Worm (Caenorhabditis elegans) whole organism, late embryonic: ENCODE results near the gene eas-1.
A peak's percentile ranks its signal among the peaks of the same experiment; 100 is the strongest.

Experiments used
- C08G9.2 ChIP-seq: sonication (generic microtip); optimal IDR thresholded peaks from 2 replicates; lab custom pipeline; 2016; ENCODE audit warnings: mild to moderate bottlenecking, missing genetic modification characterization, moderate library complexity, missing compliant biosample characterization
- C38D4.7 ChIP-seq: fragments of 200-800 bp; sonication (Bioruptor generic); optimal IDR thresholded peaks from 2 replicates; lab custom pipeline; 2018; ENCODE audit warnings: mild to moderate bottlenecking, missing genetic modification characterization, moderate library complexity, missing compliant biosample characterization
- K02D7.2 ChIP-seq: sonication (generic microtip); optimal IDR thresholded peaks from 2 replicates; lab custom pipeline; 2017; ENCODE audit warnings: mild to moderate bottlenecking, missing genetic modification characterization, missing compliant biosample characterization
- K09A11.1 ChIP-seq: sonication (generic microtip); optimal IDR thresholded peaks from 2 replicates; lab custom pipeline; 2017; ENCODE audit warnings: antibody characterized with exemption, mild to moderate bottlenecking, missing genetic modification characterization, missing compliant biosample characterization; ENCODE audit not compliant: insufficient read depth
- Y22D7AL.16 ChIP-seq: sonication (generic microtip); optimal IDR thresholded peaks from 2 replicates; lab custom pipeline; 2016; ENCODE audit warnings: missing genetic modification characterization, missing compliant biosample characterization
- ahr-1 ChIP-seq: sonication (generic microtip); optimal IDR thresholded peaks from 2 replicates; lab custom pipeline; 2016; ENCODE audit warnings: missing genetic modification characterization, missing compliant biosample characterization
- ama-1 ChIP-seq: fragments of 150-350 bp; optimal IDR thresholded peaks from 2 replicates; lab custom pipeline; 2014
- ceh-18 ChIP-seq: sonication (generic microtip); optimal IDR thresholded peaks from 2 replicates; lab custom pipeline; 2016; ENCODE audit warnings: missing genetic modification characterization, missing compliant biosample characterization
- ceh-19 ChIP-seq: fragments of 200-800 bp; sonication (Bioruptor generic); optimal IDR thresholded peaks from 2 replicates; lab custom pipeline; 2018; ENCODE audit warnings: mild to moderate bottlenecking, missing genetic modification characterization, missing compliant biosample characterization
- ceh-22 ChIP-seq: sonication (generic microtip); optimal IDR thresholded peaks from 2 replicates; lab custom pipeline; 2017; ENCODE audit warnings: missing biosample characterization, missing genetic modification characterization
- ceh-30 ChIP-seq: fragments of 150-350 bp; optimal IDR thresholded peaks from 2 replicates; lab custom pipeline; 2014; ENCODE audit warnings: missing biosample characterization, missing genetic modification characterization
- ceh-31 ChIP-seq: sonication (generic microtip); optimal IDR thresholded peaks from 2 replicates; lab custom pipeline; 2016; ENCODE audit warnings: missing genetic modification characterization, missing compliant biosample characterization
- ceh-34 ChIP-seq: sonication (generic microtip); optimal IDR thresholded peaks from 2 replicates; lab custom pipeline; 2016; ENCODE audit warnings: mild to moderate bottlenecking, missing genetic modification characterization, missing compliant biosample characterization
- ceh-45 ChIP-seq: fragments of 200-800 bp; sonication (Bioruptor generic); IDR thresholded peaks from 2 replicates; pipeline ENCODE4 v1.3.6; 2022; ENCODE audit warnings: missing genetic modification reagents, missing genetic modification characterization, missing compliant biosample characterization
- ceh-6 ChIP-seq: fragments of 200-800 bp; sonication (Bioruptor generic); optimal IDR thresholded peaks from 2 replicates; lab custom pipeline; 2018; ENCODE audit warnings: mild to moderate bottlenecking, missing genetic modification characterization, missing compliant biosample characterization
- ceh-9 ChIP-seq: sonication (generic microtip); optimal IDR thresholded peaks from 2 replicates; lab custom pipeline; 2016; ENCODE audit warnings: mild to moderate bottlenecking, missing genetic modification characterization, inconsistent platforms, missing compliant biosample characterization
- che-1 ChIP-seq: sonication (generic microtip); optimal IDR thresholded peaks from 2 replicates; lab custom pipeline; 2016; ENCODE audit warnings: mild to moderate bottlenecking, missing genetic modification characterization, missing compliant biosample characterization
- dmd-4 ChIP-seq: sonication (generic microtip); optimal IDR thresholded peaks from 2 replicates; lab custom pipeline; 2016; ENCODE audit warnings: borderline replicate concordance, missing genetic modification characterization, missing compliant biosample characterization
- dve-1 ChIP-seq: sonication (generic microtip); optimal IDR thresholded peaks from 2 replicates; lab custom pipeline; 2017; ENCODE audit warnings: antibody characterized with exemption, mild to moderate bottlenecking, missing genetic modification characterization, missing compliant biosample characterization
- elt-2 ChIP-seq: sonication (generic microtip); optimal IDR thresholded peaks from 2 replicates; lab custom pipeline; 2016; ENCODE audit warnings: missing genetic modification reagents, missing genetic modification characterization, missing compliant biosample characterization
- elt-4 ChIP-seq: sonication (generic microtip); optimal IDR thresholded peaks from 2 replicates; lab custom pipeline; 2016; ENCODE audit warnings: missing genetic modification characterization, missing compliant biosample characterization
- eyg-1 ChIP-seq: sonication (generic microtip); optimal IDR thresholded peaks from 2 replicates; lab custom pipeline; 2016; ENCODE audit warnings: missing genotype, missing genetic modification characterization, missing compliant biosample characterization
- fax-1 ChIP-seq: sonication (generic microtip); optimal IDR thresholded peaks from 2 replicates; lab custom pipeline; 2016; ENCODE audit warnings: missing genotype, missing genetic modification characterization, missing compliant biosample characterization
- gmeb-2 ChIP-seq: sonication (generic microtip); optimal IDR thresholded peaks from 2 replicates; lab custom pipeline; 2016; ENCODE audit warnings: missing genetic modification characterization, inconsistent platforms, missing compliant biosample characterization
- hlh-13 ChIP-seq: fragments of 200-800 bp; sonication (Bioruptor generic); optimal IDR thresholded peaks from 2 replicates; lab custom pipeline; 2018; ENCODE audit warnings: mild to moderate bottlenecking, missing genetic modification characterization, missing compliant biosample characterization
- hlh-30 ChIP-seq: sonication (generic microtip); optimal IDR thresholded peaks from 2 replicates; lab custom pipeline; 2017; ENCODE audit warnings: antibody characterized with exemption, missing genetic modification characterization, missing compliant biosample characterization; ENCODE audit not compliant: insufficient read depth
- hlh-6 ChIP-seq: sonication (generic microtip); optimal IDR thresholded peaks from 2 replicates; lab custom pipeline; 2016; ENCODE audit warnings: missing genotype, missing genetic modification characterization, missing compliant biosample characterization
- hlh-8 ChIP-seq: sonication (generic microtip); optimal IDR thresholded peaks from 2 replicates; lab custom pipeline; 2016; ENCODE audit warnings: missing genotype, missing genetic modification characterization, missing compliant biosample characterization
- lim-6 ChIP-seq: sonication (generic microtip); optimal IDR thresholded peaks from 2 replicates; lab custom pipeline; 2016; ENCODE audit warnings: missing genetic modification characterization, missing compliant biosample characterization
- mec-3 ChIP-seq: sonication (generic microtip); optimal IDR thresholded peaks from 2 replicates; lab custom pipeline; 2016; ENCODE audit warnings: borderline replicate concordance, missing genetic modification characterization, missing compliant biosample characterization
- nfya-1 ChIP-seq: sonication (generic microtip); optimal IDR thresholded peaks from 2 replicates; lab custom pipeline; 2017; ENCODE audit warnings: missing genetic modification characterization, mild to moderate bottlenecking, missing compliant biosample characterization, antibody characterized with exemption, moderate library complexity
- nhr-232 ChIP-seq: sonication (generic microtip); optimal IDR thresholded peaks from 2 replicates; lab custom pipeline; 2016; ENCODE audit warnings: missing genetic modification characterization, missing compliant biosample characterization
- npax-4 ChIP-seq: sonication (generic microtip); optimal IDR thresholded peaks from 2 replicates; lab custom pipeline; 2016; ENCODE audit warnings: missing genetic modification characterization, missing compliant biosample characterization
- odd-2 ChIP-seq: sonication (generic microtip); optimal IDR thresholded peaks from 2 replicates; lab custom pipeline; 2017; ENCODE audit warnings: antibody characterized with exemption, mild to moderate bottlenecking, missing genetic modification characterization, missing compliant biosample characterization
- pag-3 ChIP-seq: sonication (generic microtip); optimal IDR thresholded peaks from 2 replicates; lab custom pipeline; 2016; ENCODE audit warnings: missing compliant biosample characterization, missing genetic modification characterization, borderline replicate concordance
- pax-1 ChIP-seq: fragments of 150-350 bp; optimal IDR thresholded peaks from 2 replicates; lab custom pipeline; 2014; ENCODE audit warnings: missing biosample characterization, missing genetic modification characterization
- pha-2 ChIP-seq: sonication (generic microtip); optimal IDR thresholded peaks from 2 replicates; lab custom pipeline; 2017; ENCODE audit warnings: mild to moderate bottlenecking, missing genetic modification characterization, missing compliant biosample characterization
- pha-4 ChIP-seq: fragments of 150-350 bp; optimal IDR thresholded peaks from 2 replicates; lab custom pipeline; 2018; ENCODE audit warnings: missing biosample characterization, missing genetic modification reagents, missing genetic modification characterization
- pqm-1 ChIP-seq: sonication (generic microtip); optimal IDR thresholded peaks from 2 replicates; lab custom pipeline; 2016; ENCODE audit warnings: missing genetic modification characterization, missing compliant biosample characterization
- pros-1 ChIP-seq: fragments of 150-350 bp; optimal IDR thresholded peaks from 2 replicates; lab custom pipeline; 2014; ENCODE audit warnings: missing biosample characterization, missing genetic modification reagents, missing genetic modification characterization
- ref-2 ChIP-seq: sonication (generic microtip); optimal IDR thresholded peaks from 2 replicates; lab custom pipeline; 2016; ENCODE audit warnings: missing genetic modification characterization, missing compliant biosample characterization
- rnt-1 ChIP-seq: sonication (generic microtip); optimal IDR thresholded peaks from 2 replicates; lab custom pipeline; 2016; ENCODE audit warnings: missing genetic modification characterization, missing compliant biosample characterization
- sdc-2 ChIP-seq: sonication (generic microtip); optimal IDR thresholded peaks from 2 replicates; lab custom pipeline; 2016; ENCODE audit warnings: missing genotype, missing genetic modification characterization, missing compliant biosample characterization
- sox-2 ChIP-seq: fragments of 200-800 bp; sonication (Bioruptor generic); IDR thresholded peaks from 2 replicates; pipeline ENCODE4 v1.3.6; 2022; ENCODE audit warnings: missing genetic modification reagents, missing genetic modification characterization, missing compliant biosample characterization
- sox-4 ChIP-seq: sonication (generic microtip); optimal IDR thresholded peaks from 2 replicates; lab custom pipeline; 2017; ENCODE audit warnings: mild to moderate bottlenecking, missing genetic modification characterization, inconsistent platforms, missing compliant biosample characterization
- syd-9 ChIP-seq: sonication (generic microtip); optimal IDR thresholded peaks from 2 replicates; lab custom pipeline; 2016; ENCODE audit warnings: mild to moderate bottlenecking, missing genetic modification characterization, moderate library complexity, missing compliant biosample characterization
- tbx-7 ChIP-seq: sonication (generic microtip); optimal IDR thresholded peaks from 2 replicates; lab custom pipeline; 2016; ENCODE audit warnings: missing genotype, missing genetic modification characterization, missing compliant biosample characterization
- ttx-3 ChIP-seq: sonication (generic microtip); optimal IDR thresholded peaks from 2 replicates; lab custom pipeline; 2016; ENCODE audit warnings: missing genetic modification reagents, missing genetic modification characterization, missing compliant biosample characterization
- unc-3 ChIP-seq, 2 experiments: fragments of 200-800 bp in 1 of 2; sonication (Bioruptor generic) in 1 of 2; sonication (generic microtip) in 1 of 2; conservative IDR thresholded peaks in 1 of 2; optimal IDR thresholded peaks in 1 of 2; 2 replicates each; pipeline versions ENCODE4 v1.3.6 to Lab custom; 2016 to 2022; ENCODE audit warnings: missing compliant biosample characterization in 2 of 2, missing genetic modification characterization in 2 of 2, missing genetic modification reagents in 1 of 2
- unc-55 ChIP-seq: sonication (generic microtip); optimal IDR thresholded peaks from 2 replicates; lab custom pipeline; 2017; ENCODE audit warnings: missing biosample characterization, missing genetic modification reagents, missing genetic modification characterization
- unc-86 ChIP-seq: sonication (generic microtip); optimal IDR thresholded peaks from 2 replicates; lab custom pipeline; 2016; ENCODE audit warnings: missing genetic modification characterization, missing compliant biosample characterization
- zip-5 ChIP-seq: sonication (generic microtip); optimal IDR thresholded peaks from 2 replicates; lab custom pipeline; 2016; ENCODE audit warnings: missing genetic modification characterization, missing compliant biosample characterization
- ztf-16 ChIP-seq: sonication (generic microtip); optimal IDR thresholded peaks from 2 replicates; lab custom pipeline; 2017; ENCODE audit warnings: missing genetic modification characterization, missing compliant biosample characterization

Gene eas-1

DNA sequence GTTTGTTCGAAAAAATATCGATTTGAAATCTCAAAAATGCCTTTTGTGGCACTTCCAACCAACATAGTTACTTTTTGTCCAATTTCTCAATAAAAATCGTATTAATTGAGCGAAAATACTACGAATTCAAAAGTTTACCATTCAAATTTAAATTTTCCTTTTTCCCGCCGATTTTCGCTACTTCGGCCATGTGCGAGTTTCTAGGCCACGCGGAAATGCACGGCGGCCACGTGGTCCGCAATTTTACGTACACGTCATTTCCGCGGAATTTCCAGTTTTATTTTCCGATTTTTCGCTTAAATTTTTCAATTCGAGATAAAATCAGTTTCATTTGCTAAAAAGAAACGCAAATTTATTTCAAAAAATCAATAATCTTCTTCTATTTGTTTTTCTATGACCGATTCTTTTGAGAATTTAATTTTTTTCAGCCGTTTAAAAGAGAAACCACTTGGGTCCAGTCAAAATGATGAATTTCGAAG is at the start of gene eas-1:
eas-1 (plus strand) TSS at position 429 of the 479 bp plus-strand sequence.
- TF ChIP-seq syd-9 (tag; lab: Kevin White, UChicago), result no peak
- TF ChIP-seq hlh-6 (tag; lab: Kevin White, UChicago), result no peak
- no peak for TF ChIP-seq pros-1 (tag; lab: Kevin White, UChicago)
- TF ChIP-seq che-1 (tag; lab: Kevin White, UChicago), result no peak
- TF ChIP-seq pax-1 (tag; lab: Kevin White, UChicago), result peak; percentile 8
- no peak for TF ChIP-seq K09A11.1
- no peak for TF ChIP-seq dve-1
- no peak for TF ChIP-seq ztf-16 (tag; lab: Kevin White, UChicago)
- no peak for TF ChIP-seq elt-4
- no peak for TF ChIP-seq pha-2
- no peak for TF ChIP-seq ceh-9 (tag; lab: Kevin White, UChicago)
- no peak for TF ChIP-seq pag-3
- TF ChIP-seq pha-4 (tag; lab: Kevin White, UChicago), result no peak
- TF ChIP-seq unc-3 (GFP tag; conservative IDR thresholded peaks at IDR 0.05; lab: Robert Waterston, UW), result no peak
- peak; percentile 21 for TF ChIP-seq unc-3 (tag; optimal IDR thresholded peaks at IDR 0.05; lab: Kevin White, UChicago)
- TF ChIP-seq K02D7.2, result no peak
- peak; percentile 59 for TF ChIP-seq lim-6 (tag; lab: Kevin White, UChicago)
- TF ChIP-seq mec-3 (tag; lab: Kevin White, UChicago), result peak; percentile 77
- TF ChIP-seq ceh-18 (tag; lab: Kevin White, UChicago), result peak; percentile 17
- TF ChIP-seq Y22D7AL.16 (tag; lab: Kevin White, UChicago), result no peak
- TF ChIP-seq tbx-7, result peak; percentile 93
- TF ChIP-seq ceh-6 (GFP tag; lab: Kevin White, UChicago), result peak; percentile 34
- TF ChIP-seq sox-4 (tag; lab: Kevin White, UChicago), result no peak
- peak; percentile 74 for TF ChIP-seq zip-5 (tag; lab: Kevin White, UChicago)
- TF ChIP-seq rnt-1 (tag; lab: Kevin White, UChicago), result peak; percentile 91
- TF ChIP-seq ahr-1, result no peak
- TF ChIP-seq hlh-30 (tag; lab: Kevin White, UChicago), result peak; percentile 83
- TF ChIP-seq pqm-1 (tag; lab: Kevin White, UChicago), result peak; percentile 46
- TF ChIP-seq C08G9.2 (tag; lab: Kevin White, UChicago), result peak; percentile 98
- TF ChIP-seq dmd-4 (tag; lab: Kevin White, UChicago), result no peak
- peak; percentile 64 for TF ChIP-seq eyg-1 (tag; lab: Kevin White, UChicago)
- TF ChIP-seq ceh-34 (tag; lab: Kevin White, UChicago), result peak; percentile 24
- peak; percentile 5 for TF ChIP-seq unc-86
- peak; percentile 86 for TF ChIP-seq ref-2 (tag; lab: Kevin White, UChicago)
- TF ChIP-seq hlh-8, result peak; percentile 88
- no peak for TF ChIP-seq fax-1 (tag; lab: Kevin White, UChicago)
- no peak for TF ChIP-seq odd-2 (tag; lab: Kevin White, UChicago)
- peak; percentile 92 for TF ChIP-seq elt-2 (tag; lab: Kevin White, UChicago)
- TF ChIP-seq unc-55 (GFP tag; lab: Kevin White, UChicago), result peak; percentile 30
- TF ChIP-seq nhr-232 (tag; lab: Kevin White, UChicago), result no peak
- no peak for TF ChIP-seq hlh-13 (GFP tag; lab: Kevin White, UChicago)
- no peak for TF ChIP-seq ceh-22 (tag; lab: Kevin White, UChicago)
- no peak for TF ChIP-seq gmeb-2
- TF ChIP-seq sdc-2 (tag; lab: Kevin White, UChicago), result peak; percentile 1
- TF ChIP-seq ceh-45 (GFP tag; lab: Robert Waterston, UW), result no peak
- no peak for TF ChIP-seq npax-4 (tag; lab: Kevin White, UChicago)
- no peak for TF ChIP-seq ceh-19 (GFP tag; lab: Kevin White, UChicago)
- peak; percentile 48 for TF ChIP-seq nfya-1 (tag; lab: Kevin White, UChicago)
- TF ChIP-seq C38D4.7, result no peak
- peak; percentile 9 for TF ChIP-seq ttx-3 (tag; lab: Kevin White, UChicago)
- no peak for TF ChIP-seq ceh-30 (tag; lab: Kevin White, UChicago)
- no peak for TF ChIP-seq ama-1 (lab: Kevin White, UChicago)
- TF ChIP-seq ceh-31 (tag; lab: Kevin White, UChicago), result peak; percentile 96
- TF ChIP-seq sox-2, result no peak
